Fruit fly (Drosophila melanogaster) whole organism, prepupa: Measurements from ENCODE around the gene sip2.
A peak's percentile ranks its signal among the peaks of the same experiment; 100 is the strongest.

Experiments
- CG10631 ChIP-seq: fragments of 200-800 bp; sonication (Bioruptor generic); optimal IDR thresholded peaks from 2 replicates; lab custom pipeline; 2016; ENCODE audit warnings: missing biosample characterization, missing genetic modification characterization
- CG10669 ChIP-seq: fragments of 200-800 bp; sonication (Bioruptor generic); optimal IDR thresholded peaks from 3 replicates; lab custom pipeline; 2018; ENCODE audit warnings: missing biosample characterization, mild to moderate bottlenecking, missing genetic modification characterization, moderate library complexity
- CG11294 ChIP-seq: fragments of 200-800 bp; sonication (Bioruptor generic); IDR thresholded peaks from 2 replicates; pipeline ENCODE4 v1.3.6; 2022; ENCODE audit warnings: missing biosample characterization, missing genetic modification characterization
- CG11762 ChIP-seq: fragments of 200-800 bp; sonication (Bioruptor generic); optimal IDR thresholded peaks from 3 replicates; lab custom pipeline; 2016; ENCODE audit warnings: missing biosample characterization, missing genetic modification characterization; ENCODE audit not compliant: insufficient read depth
- CG11902 ChIP-seq: fragments of 200-800 bp; sonication (Bioruptor generic); optimal IDR thresholded peaks from 3 replicates; lab custom pipeline; 2016; ENCODE audit warnings: missing biosample characterization, missing genetic modification characterization
- CG15336 ChIP-seq: fragments of 200-800 bp; sonication (Bioruptor generic); IDR thresholded peaks from 2 replicates; pipeline ENCODE4 v1.3.6; 2022; ENCODE audit warnings: missing biosample characterization, missing genetic modification characterization
- CG1621 ChIP-seq: fragments of 200-800 bp; sonication (Bioruptor generic); optimal IDR thresholded peaks from 3 replicates; lab custom pipeline; 2018; ENCODE audit warnings: missing biosample characterization, mild to moderate bottlenecking, missing genetic modification characterization
- CG16779 ChIP-seq: fragments of 200-800 bp; sonication (Bioruptor generic); optimal IDR thresholded peaks from 3 replicates; lab custom pipeline; 2017; ENCODE audit warnings: missing biosample characterization, mild to moderate bottlenecking, missing genetic modification characterization
- CG31627 ChIP-seq: fragments of 200-800 bp; sonication (Bioruptor generic); optimal IDR thresholded peaks from 3 replicates; lab custom pipeline; 2016; ENCODE audit warnings: missing biosample characterization, missing genetic modification characterization
- CG3919 ChIP-seq: fragments of 200-800 bp; sonication (Bioruptor generic); optimal IDR thresholded peaks from 3 replicates; lab custom pipeline; 2016; ENCODE audit warnings: missing biosample characterization, missing genetic modification characterization
- CG4318 ChIP-seq: fragments of 200-800 bp; sonication (Bioruptor generic); optimal IDR thresholded peaks from 3 replicates; lab custom pipeline; 2017; ENCODE audit warnings: missing biosample characterization, mild to moderate bottlenecking, missing genetic modification characterization
- CG6276 ChIP-seq: fragments of 200-800 bp; sonication (Bioruptor generic); optimal IDR thresholded peaks from 2 replicates; lab custom pipeline; 2017; ENCODE audit warnings: missing biosample characterization, mild to moderate bottlenecking, missing genetic modification characterization
- CG6792 ChIP-seq: fragments of 200-800 bp; sonication (Bioruptor generic); optimal IDR thresholded peaks from 3 replicates; lab custom pipeline; 2016; ENCODE audit warnings: missing biosample characterization, missing genetic modification characterization
- CG6854 ChIP-seq: fragments of 200-800 bp; sonication (Bioruptor generic); optimal IDR thresholded peaks from 2 replicates; lab custom pipeline; 2017; ENCODE audit warnings: missing biosample characterization, mild to moderate bottlenecking, missing genetic modification characterization
- CG7368 ChIP-seq: fragments of 200-800 bp; sonication (Bioruptor generic); optimal IDR thresholded peaks from 3 replicates; lab custom pipeline; 2016; ENCODE audit warnings: missing biosample characterization, missing genetic modification characterization
- CG8119 ChIP-seq: fragments of 200-800 bp; sonication (Bioruptor generic); IDR thresholded peaks from 3 replicates; pipeline ENCODE4 v1.3.6; 2022; ENCODE audit warnings: missing biosample characterization, missing genetic modification characterization
- CG8319 ChIP-seq: fragments of 200-800 bp; sonication (Bioruptor generic); optimal IDR thresholded peaks from 3 replicates; lab custom pipeline; 2016; ENCODE audit warnings: missing biosample characterization, missing genetic modification characterization
- CG8632 ChIP-seq: fragments of 200-800 bp; sonication (Bioruptor generic); optimal IDR thresholded peaks from 3 replicates; lab custom pipeline; 2016; ENCODE audit warnings: missing biosample characterization, missing genetic modification characterization
- Eip75B ChIP-seq: fragments of 200-800 bp; sonication (Bioruptor generic); optimal IDR thresholded peaks from 3 replicates; lab custom pipeline; 2016; ENCODE audit warnings: missing biosample characterization, missing genetic modification characterization
- Eip78C ChIP-seq: fragments of 200-800 bp; sonication (Bioruptor generic); peaks from one replicate; lab custom pipeline; 2016; ENCODE audit warnings: missing biosample characterization, missing genetic modification characterization
- Eip93F ChIP-seq: fragments of 200-800 bp; sonication (Bioruptor generic); optimal IDR thresholded peaks from 2 replicates; lab custom pipeline; 2016; ENCODE audit warnings: missing biosample characterization, mild to moderate bottlenecking, missing genetic modification characterization
- Gug ChIP-seq: fragments of 200-800 bp; sonication (Bioruptor generic); IDR thresholded peaks from 2 replicates; pipeline ENCODE4 v1.3.6; 2022; ENCODE audit warnings: missing biosample characterization, missing genetic modification characterization
- Hr38 ChIP-seq: sonication (Bioruptor generic); optimal IDR thresholded peaks from 2 replicates; lab custom pipeline; 2016; ENCODE audit warnings: missing biosample characterization, missing genetic modification characterization
- Hr39 ChIP-seq: fragments of 200-800 bp; sonication (Bioruptor generic); optimal IDR thresholded peaks from 2 replicates; lab custom pipeline; 2016; ENCODE audit warnings: missing biosample characterization, missing genetic modification characterization
- Hr4 ChIP-seq: fragments of 200-800 bp; sonication (Bioruptor generic); optimal IDR thresholded peaks from 3 replicates; lab custom pipeline; 2016; ENCODE audit warnings: missing biosample characterization, missing genetic modification characterization
- Met ChIP-seq: fragments of 200-800 bp; sonication (Bioruptor generic); optimal IDR thresholded peaks from 3 replicates; lab custom pipeline; 2016; ENCODE audit warnings: missing biosample characterization, missing genetic modification characterization
- OdsH ChIP-seq: fragments of 200-800 bp; sonication (Bioruptor generic); optimal IDR thresholded peaks from 3 replicates; lab custom pipeline; 2016; ENCODE audit warnings: missing biosample characterization, missing genetic modification characterization
- Sox102F ChIP-seq: fragments of 200-800 bp; sonication (Bioruptor generic); optimal IDR thresholded peaks from 2 replicates; lab custom pipeline; 2016; ENCODE audit warnings: missing biosample characterization, mild to moderate bottlenecking, missing genetic modification characterization
- Sox15 ChIP-seq: fragments of 200-800 bp; sonication (Bioruptor generic); optimal IDR thresholded peaks from 3 replicates; lab custom pipeline; 2016; ENCODE audit warnings: missing biosample characterization, missing genetic modification characterization
- achi ChIP-seq: fragments of 200-800 bp; sonication (Bioruptor generic); optimal IDR thresholded peaks from 3 replicates; lab custom pipeline; 2016; ENCODE audit warnings: missing biosample characterization, missing genetic modification characterization
- acj6 ChIP-seq: fragments of 200-800 bp; sonication (Bioruptor generic); optimal IDR thresholded peaks from 3 replicates; lab custom pipeline; 2016; ENCODE audit warnings: missing biosample characterization, missing genetic modification characterization
- cyc ChIP-seq: fragments of 200-800 bp; sonication (Bioruptor generic); optimal IDR thresholded peaks from 3 replicates; lab custom pipeline; 2016; ENCODE audit warnings: missing biosample characterization, missing genetic modification characterization
- dsx ChIP-seq: fragments of 200-800 bp; optimal IDR thresholded peaks from 3 replicates; lab custom pipeline; 2019; ENCODE audit warnings: missing biosample characterization, mild to moderate bottlenecking, missing genetic modification characterization, moderate library complexity; ENCODE audit not compliant: poor library complexity, severe bottlenecking
- eg ChIP-seq: fragments of 200-800 bp; sonication (Bioruptor generic); IDR thresholded peaks from 3 replicates; pipeline ENCODE4 v1.3.6; 2022; ENCODE audit warnings: missing biosample characterization, missing genetic modification characterization
- esn ChIP-seq: fragments of 200-800 bp; sonication (Bioruptor generic); optimal IDR thresholded peaks from 2 replicates; lab custom pipeline; 2016; ENCODE audit warnings: missing biosample characterization, mild to moderate bottlenecking, missing genetic modification characterization, moderate library complexity
- fd59A ChIP-seq: fragments of 200-800 bp; sonication (Bioruptor generic); optimal IDR thresholded peaks from 2 replicates; lab custom pipeline; 2017; ENCODE audit warnings: missing biosample characterization, mild to moderate bottlenecking, missing genetic modification characterization, missing genetic modification reagents
- fd85E ChIP-seq: fragments of 200-800 bp; sonication (Bioruptor generic); optimal IDR thresholded peaks from 3 replicates; lab custom pipeline; 2016; ENCODE audit warnings: missing biosample characterization, missing genetic modification characterization
- fkh ChIP-seq: fragments of 200-800 bp; sonication (Bioruptor generic); optimal IDR thresholded peaks from 3 replicates; lab custom pipeline; 2017; ENCODE audit warnings: missing biosample characterization, mild to moderate bottlenecking, missing genetic modification characterization, moderate library complexity
- lz ChIP-seq: fragments of 200-800 bp; sonication (Bioruptor generic); optimal IDR thresholded peaks from 3 replicates; lab custom pipeline; 2016; ENCODE audit warnings: missing biosample characterization, missing genetic modification characterization
- pdm3 ChIP-seq: fragments of 200-800 bp; sonication (Bioruptor generic); optimal IDR thresholded peaks from 3 replicates; lab custom pipeline; 2016; ENCODE audit warnings: missing biosample characterization, missing genetic modification characterization
- salr ChIP-seq, 2 experiments: fragments of 200-800 bp; sonication (Bioruptor generic); optimal IDR thresholded peaks; 3 replicates each; lab custom pipeline; 2016 to 2018; ENCODE audit warnings: missing biosample characterization in 2 of 2, missing genetic modification characterization in 2 of 2, mild to moderate bottlenecking in 1 of 2
- ss ChIP-seq, 2 experiments: fragments of 200-800 bp; sonication (Bioruptor generic); optimal IDR thresholded peaks; 2 replicates in 1 of 2; 3 replicates in 1 of 2; lab custom pipeline; 2017 to 2018; ENCODE audit warnings: mild to moderate bottlenecking in 2 of 2, missing biosample characterization in 2 of 2, missing genetic modification characterization in 2 of 2, moderate library complexity in 1 of 2
- svp ChIP-seq: fragments of 200-800 bp; sonication (Bioruptor generic); peaks from one replicate; lab custom pipeline; 2016; ENCODE audit warnings: missing biosample characterization, missing genetic modification characterization
- vri ChIP-seq: fragments of 200-800 bp; sonication (Bioruptor generic); optimal IDR thresholded peaks from 3 replicates; lab custom pipeline; 2016; ENCODE audit warnings: missing biosample characterization, mild to moderate bottlenecking, missing genetic modification characterization

The sip2 gene

DNA sequence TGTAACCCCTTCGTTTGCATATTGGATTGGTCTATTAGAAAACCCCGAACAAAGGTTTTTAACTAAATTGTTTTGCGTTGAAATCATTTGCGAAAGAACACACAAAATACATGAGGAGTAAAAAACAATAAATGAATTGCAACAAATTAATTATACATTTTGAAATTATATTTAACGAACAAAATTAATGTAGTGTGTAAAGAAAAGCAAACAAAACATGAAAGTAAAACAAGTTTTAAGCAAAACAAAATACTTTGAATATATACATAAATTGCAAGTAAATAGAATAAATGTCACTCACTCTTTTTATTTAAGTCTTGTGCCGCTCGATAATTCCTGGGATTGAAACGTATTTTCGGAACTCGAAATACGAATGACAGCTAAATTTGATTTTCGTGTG, 32.1 kb downstream of the sip2 start, which contains the start of gene CG43232:
CG43232 (plus strand) TSS at position 301 of the 400 bp plus-strand sequence.
- no peak for TF ChIP-seq CG3919 (GFP tag; lab: Kevin White, UChicago)
- TF ChIP-seq CG31627 = no peak
- TF ChIP-seq Hr4 (GFP tag; lab: Kevin White, UChicago) = no peak
- TF ChIP-seq CG1621 (tag; lab: Kevin White, UChicago) = no peak
- no peak for TF ChIP-seq cyc
- TF ChIP-seq eg (GFP tag; lab: Robert Waterston, UW) = no peak
- TF ChIP-seq CG8119 (GFP tag; lab: Robert Waterston, UW) = no peak
- no peak for TF ChIP-seq achi (GFP tag; lab: Kevin White, UChicago)
- TF ChIP-seq CG4318 (GFP tag; lab: Kevin White, UChicago) = no peak
- no peak for TF ChIP-seq CG10669 (GFP tag; lab: Kevin White, UChicago)
- TF ChIP-seq svp (GFP tag; lab: Kevin White, UChicago) = no peak
- no peak for TF ChIP-seq CG11902 (GFP tag; lab: Kevin White, UChicago)
- TF ChIP-seq CG16779 (tag; lab: Kevin White, UChicago) = no peak
- no peak for TF ChIP-seq CG8632 (GFP tag; lab: Kevin White, UChicago)
- TF ChIP-seq Met (GFP tag; lab: Kevin White, UChicago) = no peak

DNA sequence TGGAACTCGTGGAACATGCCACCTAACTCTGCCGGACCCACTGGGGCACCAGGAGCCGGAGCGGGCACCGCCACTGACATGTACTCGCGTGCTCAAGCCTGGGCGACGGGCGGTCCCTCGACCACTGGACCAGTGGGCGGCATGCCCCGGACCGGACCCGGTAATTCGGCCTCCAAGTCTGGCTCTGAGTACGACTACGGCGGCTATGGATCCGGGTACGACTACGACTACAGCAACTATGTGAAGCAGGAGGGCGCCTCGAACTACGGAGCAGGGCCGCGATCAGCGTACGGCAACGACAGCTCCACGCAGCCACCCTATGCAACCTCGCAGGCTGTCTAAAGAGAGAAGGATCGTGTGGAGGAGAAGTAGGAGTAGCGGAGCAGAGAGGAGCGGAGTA, 38.8 kb downstream of the sip2 start:
- TF ChIP-seq lz (GFP tag; lab: Kevin White, UChicago) = no peak
- TF ChIP-seq CG6792 (GFP tag; lab: Kevin White, UChicago) = no peak
- TF ChIP-seq CG3919 (GFP tag; lab: Kevin White, UChicago) = no peak
- no peak for TF ChIP-seq eg (GFP tag; lab: Robert Waterston, UW)
- TF ChIP-seq Gug (GFP tag; lab: Robert Waterston, UW) = no peak
- TF ChIP-seq dsx (GFP tag; lab: Kevin White, UChicago) = no peak
- TF ChIP-seq CG16779 (tag; lab: Kevin White, UChicago) = no peak
- no peak for TF ChIP-seq CG15336
- TF ChIP-seq ss (GFP tag; optimal IDR thresholded peaks at IDR 0.05; lab: Kevin White, UChicago) = no peak
- TF ChIP-seq Hr39 (GFP tag; lab: Kevin White, UChicago) = no peak
- no peak for TF ChIP-seq CG4318 (GFP tag; lab: Kevin White, UChicago)
- no peak for TF ChIP-seq CG6854 (GFP tag; lab: Kevin White, UChicago)
- no peak for TF ChIP-seq Sox15 (GFP tag; lab: Kevin White, UChicago)
- no peak for TF ChIP-seq CG11762

DNA sequence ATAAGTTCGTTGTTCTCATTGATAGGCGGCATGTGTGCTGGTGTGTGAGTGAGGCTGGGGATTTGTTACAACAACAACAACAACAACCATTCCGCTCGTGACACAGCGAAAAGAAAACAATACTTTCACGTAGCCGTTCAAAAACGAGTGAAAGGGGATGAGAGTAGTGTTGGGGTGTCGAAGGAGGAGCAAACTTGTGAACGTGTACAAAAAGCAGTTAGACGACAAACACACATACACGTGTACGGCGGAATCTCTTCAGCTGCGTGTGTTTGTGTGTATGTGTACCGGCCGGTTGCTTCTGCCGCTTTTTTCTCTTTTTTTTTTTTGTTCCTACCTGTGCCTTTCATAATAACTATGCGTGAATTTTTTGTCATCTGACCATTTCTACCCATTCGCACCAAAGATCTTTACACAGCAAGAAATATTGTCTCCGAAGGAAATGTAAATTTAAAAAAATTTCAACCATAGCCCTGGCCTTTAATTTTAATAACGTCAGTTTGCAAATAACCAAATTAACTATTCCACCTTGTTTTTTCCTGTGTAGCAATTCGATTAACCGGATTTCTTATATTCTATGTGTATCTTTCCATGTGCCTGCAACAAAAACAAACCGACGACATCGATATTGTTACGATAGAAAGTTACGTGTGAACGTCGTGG, 41.7 kb downstream of the sip2 start:
- TF ChIP-seq CG7368 (GFP tag; lab: Kevin White, UChicago) (peak; percentile 71), fd59A (GFP tag; lab: Kevin White, UChicago) (no peak), Gug (GFP tag; lab: Robert Waterston, UW) (peak; percentile 78), CG10631 (GFP tag; lab: Kevin White, UChicago) (peak; percentile 85), Eip78C (GFP tag; lab: Kevin White, UChicago) (peak; percentile 97), CG31627 (peak; percentile 80), esn (GFP tag; lab: Kevin White, UChicago) (peak; percentile 83), salr (GFP tag; optimal IDR thresholded peaks at IDR 0.05; lab: Kevin White, UChicago) (peak; percentile 64 to 77), Met (GFP tag; lab: Kevin White, UChicago) (peak; percentile 72), CG6792 (GFP tag; lab: Kevin White, UChicago) (peak; percentile 81), Sox15 (GFP tag; lab: Kevin White, UChicago) (peak; percentile 48), Sox102F (GFP tag; lab: Kevin White, UChicago) (no peak), eg (GFP tag; lab: Robert Waterston, UW) (no peak; the same call in 2 of the 3 replicates), CG11294 (GFP tag; lab: Robert Waterston, UW) (no peak; the same call in 1 of the 2 replicates), fkh (no peak), cyc (peak; percentile 69), pdm3 (peak; percentile 87), CG1621 (tag; lab: Kevin White, UChicago) (peak; percentile 72), Eip75B (no peak), Eip93F (GFP tag; lab: Kevin White, UChicago) (no peak), dsx (GFP tag; lab: Kevin White, UChicago) (peak; percentile 78), CG10669 (GFP tag; lab: Kevin White, UChicago) (peak; percentile 80), CG6854 (GFP tag; lab: Kevin White, UChicago) (peak; percentile 62), CG11762 (peak; percentile 88), OdsH (peak; percentile 83), CG4318 (GFP tag; lab: Kevin White, UChicago) (peak; percentile 74), vri (GFP tag; lab: Kevin White, UChicago) (peak; percentile 66), acj6 (GFP tag; lab: Kevin White, UChicago) (peak; percentile 83), Hr38 (GFP tag; lab: Kevin White, UChicago) (peak; percentile 41), CG3919 (GFP tag; lab: Kevin White, UChicago) (no peak), fd85E (GFP tag; lab: Kevin White, UChicago) (no peak), CG6276 (GFP tag; lab: Kevin White, UChicago) (no peak), CG8319 (GFP tag; lab: Kevin White, UChicago) (peak; percentile 49)
